Worm (Caenorhabditis elegans) whole organism, L1 larva: Measurements from ENCODE around the gene T20D3.5.
A peak's percentile ranks its signal among the peaks of the same experiment; 100 is the strongest.

Source experiments
- C34B4.2 ChIP-seq: sonication (generic microtip); optimal IDR thresholded peaks from 2 replicates; lab custom pipeline; 2017; ENCODE audit warnings: mild to moderate bottlenecking, missing genetic modification characterization, missing compliant biosample characterization
- F16B12.6 ChIP-seq: fragments of 150-350 bp; optimal IDR thresholded peaks from 2 replicates; lab custom pipeline; 2014; ENCODE audit warnings: missing biosample characterization, missing genetic modification characterization
- Y116A8C.19 ChIP-seq: sonication (generic microtip); optimal IDR thresholded peaks from 2 replicates; lab custom pipeline; 2016; ENCODE audit warnings: missing compliant biosample characterization, missing genetic modification characterization, borderline replicate concordance
- alr-1 ChIP-seq: fragments of 200-800 bp; sonication (Bioruptor generic); optimal IDR thresholded peaks from 2 replicates; lab custom pipeline; 2018; ENCODE audit warnings: borderline replicate concordance, mild to moderate bottlenecking, missing genetic modification characterization, missing compliant biosample characterization
- ceh-8 ChIP-seq: fragments of 200-800 bp; sonication (Bioruptor generic); optimal IDR thresholded peaks from 2 replicates; lab custom pipeline; 2018; ENCODE audit warnings: mild to moderate bottlenecking, missing genetic modification characterization, moderate library complexity, missing compliant biosample characterization
- ceh-90 ChIP-seq: sonication (generic microtip); optimal IDR thresholded peaks from 2 replicates; lab custom pipeline; 2016; ENCODE audit warnings: missing genetic modification characterization, missing compliant biosample characterization
- efl-1 ChIP-seq, 4 experiments: fragments of 150-350 bp; optimal IDR thresholded peaks in 3 of 4; peaks in 1 of 4; 1 replicate in 1 of 4; 2 replicates in 3 of 4; lab custom pipeline; 2014; ENCODE audit warnings: missing biosample characterization in 2 of 4, missing genetic modification characterization in 2 of 4, missing genetic modification reagents in 2 of 4
- efl-3 ChIP-seq: fragments of 200-800 bp; sonication (Bioruptor generic); optimal IDR thresholded peaks from 2 replicates; lab custom pipeline; 2018; ENCODE audit warnings: mild to moderate bottlenecking, missing genetic modification characterization, missing compliant biosample characterization
- egl-13 ChIP-seq: sonication (generic microtip); optimal IDR thresholded peaks from 2 replicates; lab custom pipeline; 2016; ENCODE audit warnings: missing genotype, missing genetic modification reagents, missing genetic modification characterization, missing compliant biosample characterization
- fkh-10 ChIP-seq: sonication (generic microtip); optimal IDR thresholded peaks from 2 replicates; lab custom pipeline; 2017; ENCODE audit warnings: missing biosample characterization, missing genetic modification reagents, missing genetic modification characterization
- fkh-4 ChIP-seq: sonication (generic microtip); optimal IDR thresholded peaks from 2 replicates; lab custom pipeline; 2016; ENCODE audit warnings: missing compliant biosample characterization, missing genetic modification characterization, borderline replicate concordance
- fos-1 ChIP-seq: fragments of 150-350 bp; optimal IDR thresholded peaks from 2 replicates; lab custom pipeline; 2014; ENCODE audit warnings: missing biosample characterization, missing genetic modification characterization
- hlh-4 ChIP-seq: sonication (generic microtip); optimal IDR thresholded peaks from 2 replicates; lab custom pipeline; 2016; ENCODE audit warnings: mild to moderate bottlenecking, missing genetic modification characterization, missing compliant biosample characterization
- hpl-2 ChIP-seq: fragments of 150-350 bp; optimal IDR thresholded peaks from 2 replicates; lab custom pipeline; 2014; ENCODE audit warnings: missing biosample characterization, missing genetic modification reagents, missing genetic modification characterization
- irx-1 ChIP-seq: sonication (generic microtip); optimal IDR thresholded peaks from 2 replicates; lab custom pipeline; 2016; ENCODE audit warnings: missing genetic modification characterization, missing compliant biosample characterization
- isw-1 ChIP-seq: fragments of 200-800 bp; sonication (Bioruptor generic); IDR thresholded peaks from 2 replicates; pipeline ENCODE4 v1.3.6; 2022; ENCODE audit warnings: missing genetic modification characterization, missing compliant biosample characterization
- lin-13 ChIP-seq: fragments of 150-350 bp; optimal IDR thresholded peaks from 2 replicates; lab custom pipeline; 2014; ENCODE audit warnings: missing biosample characterization, missing genetic modification reagents, missing genetic modification characterization
- lin-14 ChIP-seq: fragments of 200-800 bp; sonication (Bioruptor generic); optimal IDR thresholded peaks from 2 replicates; lab custom pipeline; 2018; ENCODE audit warnings: mild to moderate bottlenecking, missing genetic modification characterization, moderate library complexity, missing compliant biosample characterization
- lin-15B ChIP-seq: fragments of 150-350 bp; sonication (generic microtip); optimal IDR thresholded peaks from 3 replicates; lab custom pipeline; 2014; ENCODE audit warnings: missing biosample characterization, missing genetic modification characterization
- lin-35 ChIP-seq, 2 experiments: fragments of 150-350 bp; optimal IDR thresholded peaks; 2 replicates each; lab custom pipeline; 2014; ENCODE audit warnings: missing biosample characterization in 2 of 2, missing genetic modification characterization in 2 of 2, missing genetic modification reagents in 2 of 2
- lsy-2 ChIP-seq, 2 experiments: fragments of 150-350 bp; optimal IDR thresholded peaks; 2 replicates each; lab custom pipeline; 2014; ENCODE audit warnings: missing biosample characterization in 2 of 2, missing genetic modification characterization in 2 of 2
- mef-2 ChIP-seq: fragments of 150-350 bp; optimal IDR thresholded peaks from 2 replicates; lab custom pipeline; 2014; ENCODE audit warnings: missing biosample characterization, missing genetic modification characterization
- mep-1 ChIP-seq: fragments of 150-350 bp; optimal IDR thresholded peaks from 2 replicates; lab custom pipeline; 2014; ENCODE audit warnings: missing biosample characterization, missing genetic modification characterization
- nhr-19 ChIP-seq: fragments of 200-800 bp; sonication (Bioruptor generic); conservative IDR thresholded peaks from 2 replicates; pipeline ENCODE4 v1.3.6; 2022; ENCODE audit warnings: missing genetic modification characterization, missing compliant biosample characterization
- nhr-20 ChIP-seq: sonication (generic microtip); optimal IDR thresholded peaks from 2 replicates; lab custom pipeline; 2016; ENCODE audit warnings: mild to moderate bottlenecking, missing genetic modification characterization, missing compliant biosample characterization
- nhr-237 ChIP-seq: fragments of 150-350 bp; optimal IDR thresholded peaks from 2 replicates; lab custom pipeline; 2014; ENCODE audit warnings: missing biosample characterization, missing genetic modification characterization
- nhr-47 ChIP-seq: sonication (generic microtip); optimal IDR thresholded peaks from 2 replicates; lab custom pipeline; 2016; ENCODE audit warnings: mild to moderate bottlenecking, missing genetic modification characterization, moderate library complexity, missing compliant biosample characterization
- nhr-77 ChIP-seq: fragments of 150-350 bp; optimal IDR thresholded peaks from 2 replicates; lab custom pipeline; 2014; ENCODE audit warnings: missing biosample characterization, missing genetic modification characterization
- snpc-4 ChIP-seq: fragments of 150-350 bp; optimal IDR thresholded peaks from 2 replicates; lab custom pipeline; 2014; ENCODE audit warnings: missing biosample characterization, missing genetic modification characterization
- tlp-1 ChIP-seq: fragments of 150-350 bp; optimal IDR thresholded peaks from 2 replicates; lab custom pipeline; 2014; ENCODE audit warnings: missing biosample characterization, missing genetic modification characterization
- unc-30 ChIP-seq: sonication (generic microtip); optimal IDR thresholded peaks from 2 replicates; lab custom pipeline; 2017; ENCODE audit warnings: missing biosample characterization, missing genetic modification characterization
- unc-62 ChIP-seq: fragments of 150-350 bp; optimal IDR thresholded peaks from 2 replicates; lab custom pipeline; 2014; ENCODE audit warnings: missing biosample characterization, missing genetic modification reagents, missing genetic modification characterization
- unc-86 ChIP-seq: sonication (generic microtip); optimal IDR thresholded peaks from 2 replicates; lab custom pipeline; 2016; ENCODE audit warnings: missing genetic modification characterization, missing compliant biosample characterization
- unc-98 ChIP-seq: fragments of 200-800 bp; sonication (Bioruptor generic); IDR thresholded peaks from 2 replicates; pipeline ENCODE4 v1.3.6; 2022; ENCODE audit warnings: missing genetic modification characterization, missing compliant biosample characterization
- xbp-1 ChIP-seq: sonication (generic microtip); optimal IDR thresholded peaks from 2 replicates; lab custom pipeline; 2016; ENCODE audit warnings: missing genetic modification characterization, missing compliant biosample characterization
- zag-1 ChIP-seq: fragments of 150-350 bp; optimal IDR thresholded peaks from 2 replicates; lab custom pipeline; 2014; ENCODE audit warnings: missing biosample characterization, missing genetic modification characterization
- zip-4 ChIP-seq: fragments of 200-800 bp; sonication (Bioruptor generic); optimal IDR thresholded peaks from 2 replicates; lab custom pipeline; 2018; ENCODE audit warnings: mild to moderate bottlenecking, missing genetic modification characterization, moderate library complexity, missing compliant biosample characterization

The T20D3.5 gene

ce11 chrIV:9341591-9341990 is 4.8 kb downstream of the T20D3.5 start, which contains the start of gene vps-26 (continued):
- no peak for TF ChIP-seq alr-1 (tag; lab: Kevin White, UChicago)
- no peak for TF ChIP-seq efl-3 (GFP tag; lab: Kevin White, UChicago)
- no peak for TF ChIP-seq egl-13 (tag; lab: Kevin White, UChicago)
- TF ChIP-seq mep-1 (tag; lab: Kevin White, UChicago): peak; percentile 37
- TF ChIP-seq irx-1 (tag; lab: Kevin White, UChicago): peak; percentile 13
- TF ChIP-seq hpl-2 (GFP tag; lab: Kevin White, UChicago): no peak
- no peak for TF ChIP-seq Y116A8C.19
- no peak for TF ChIP-seq fos-1
- peak; percentile 2 for TF ChIP-seq nhr-47 (tag; lab: Kevin White, UChicago)
- TF ChIP-seq ceh-8 (GFP tag; lab: Kevin White, UChicago): no peak
- TF ChIP-seq lin-13 (GFP tag; lab: Kevin White, UChicago): no peak
- peak; percentile 8 for TF ChIP-seq nhr-20 (tag; lab: Kevin White, UChicago)
- TF ChIP-seq lin-15B: no peak

- TF ChIP-seq unc-62 (GFP tag; lab: Kevin White, UChicago): no peak
- no peak for TF ChIP-seq zag-1
- TF ChIP-seq Y116A8C.19: no peak
- TF ChIP-seq nhr-77: no peak
- TF ChIP-seq efl-1 (optimal IDR thresholded peaks at IDR 0.05; lab: Kevin White, UChicago): no peak
- peak in 1 of 2 experiments; percentile 16 for TF ChIP-seq efl-1 (GFP tag; optimal IDR thresholded peaks at IDR 0.05 in 1 of 2; lab: Kevin White, UChicago)
- TF ChIP-seq unc-30 (tag; lab: Kevin White, UChicago): no peak
- TF ChIP-seq tlp-1 (tag; lab: Kevin White, UChicago): no peak
Measured at ce11 chrIV:9343102-9343599, 6.3 kb downstream of the T20D3.5 start, which contains the start of gene pigc-1. TSS of gene pigc-1 (minus strand) at chrIV:9343152.

- TF ChIP-seq C34B4.2 (tag; lab: Kevin White, UChicago): no peak
- TF ChIP-seq fkh-10 (GFP tag; lab: Kevin White, UChicago): no peak
- no peak for TF ChIP-seq zag-1
- no peak for TF ChIP-seq xbp-1 (tag; lab: Kevin White, UChicago)
- TF ChIP-seq lin-15B: no peak
- TF ChIP-seq egl-13 (tag; lab: Kevin White, UChicago): no peak
- no peak for TF ChIP-seq hlh-4 (tag; lab: Kevin White, UChicago)
- no peak for TF ChIP-seq ceh-90 (tag; lab: Kevin White, UChicago)
- no peak for TF ChIP-seq fkh-4 (tag; lab: Kevin White, UChicago)
- TF ChIP-seq isw-1 (GFP tag; lab: Robert Waterston, UW): no peak
Measured at ce11 chrIV:9353728-9354127, 16.9 kb downstream of the T20D3.5 start.

- TF ChIP-seq lin-15B (no peak), nhr-237 (no peak), efl-1 (optimal IDR thresholded peaks at IDR 0.05; lab: Kevin White, UChicago) (no peak), efl-1 (GFP tag; optimal IDR thresholded peaks at IDR 0.05 in 1 of 2; lab: Kevin White, UChicago) (peak in 1 of 2 experiments; percentile 30), lsy-2 (tag; optimal IDR thresholded peaks at IDR 0.05; lab: Kevin White, UChicago) (peak in 1 of 2 experiments; percentile 43), zip-4 (GFP tag; lab: Kevin White, UChicago) (no peak), unc-98 (GFP tag; lab: Robert Waterston, UW) (no peak), nhr-19 (GFP tag; lab: Robert Waterston, UW) (no peak), snpc-4 (tag; lab: Kevin White, UChicago) (no peak), fos-1 (no peak), lin-35 (GFP tag; optimal IDR thresholded peaks at IDR 0.05; lab: Kevin White, UChicago) (no peak), F16B12.6 (peak; percentile 6), tlp-1 (tag; lab: Kevin White, UChicago) (no peak), ceh-90 (tag; lab: Kevin White, UChicago) (no peak), unc-30 (tag; lab: Kevin White, UChicago) (no peak), lin-14 (GFP tag; lab: Kevin White, UChicago) (no peak), mef-2 (tag; lab: Kevin White, UChicago) (no peak), unc-86 (tag; lab: Kevin White, UChicago) (no peak)
Measured at ce11 chrIV:9366411-9366810, 29.6 kb downstream of the T20D3.5 start, which contains the start of gene pezo-1. TSS of gene pezo-1 (minus strand) at chrIV:9366511.
